Fruit fly (Drosophila melanogaster) whole organism, wandering third instar larva: ENCODE results near the gene RpS20.

Experiments
- CG32264 ChIP-seq: fragments of 200-800 bp; sonication (Bioruptor generic); optimal IDR thresholded peaks from 2 replicates; lab custom pipeline; 2016; ENCODE audit warnings: missing biosample characterization, missing genetic modification characterization
- HLH106 ChIP-seq: fragments of 200-800 bp; optimal IDR thresholded peaks from 3 replicates; lab custom pipeline; 2019; ENCODE audit warnings: missing biosample characterization, mild to moderate bottlenecking, missing genetic modification characterization, moderate library complexity
- OdsH ChIP-seq: fragments of 200-800 bp; sonication (Bioruptor generic); optimal IDR thresholded peaks from 2 replicates; lab custom pipeline; 2016; ENCODE audit warnings: missing biosample characterization, mild to moderate bottlenecking, missing genetic modification characterization
- Vsx2 ChIP-seq: fragments of 200-300, 225-300 bp; sonication (Bioruptor generic); optimal IDR thresholded peaks from 2 replicates; lab custom pipeline; 2018; ENCODE audit warnings: missing biosample characterization, missing genetic modification characterization; ENCODE audit not compliant: partially characterized antibody
- h ChIP-seq: fragments of 200-800 bp; sonication (Bioruptor generic); optimal IDR thresholded peaks from 3 replicates; lab custom pipeline; 2016; ENCODE audit warnings: missing biosample characterization, mild to moderate bottlenecking, missing genetic modification characterization
- jim ChIP-seq: fragments of 175-275, 200-325 bp; sonication (Bioruptor generic); optimal IDR thresholded peaks from 2 replicates; lab custom pipeline; 2016; ENCODE audit warnings: missing biosample characterization, mild to moderate bottlenecking, missing genetic modification characterization
- usp ChIP-seq: fragments of >200 bp; optimal IDR thresholded peaks from 2 replicates; lab custom pipeline; 2017; ENCODE audit warnings: missing biosample characterization, missing genetic modification characterization
- woc ChIP-seq: sonication (Bioruptor generic); optimal IDR thresholded peaks from 2 replicates; lab custom pipeline; 2016; ENCODE audit warnings: missing biosample characterization, mild to moderate bottlenecking, missing genetic modification characterization

- TF ChIP-seq usp (GFP tag; lab: Kevin White, UChicago) (no peak), HLH106 (tag; lab: Kevin White, UChicago) (no peak), woc (GFP tag; lab: Kevin White, UChicago) (no peak), OdsH (GFP tag; lab: Kevin White, UChicago) (no peak), jim (GFP tag; lab: Kevin White, UChicago) (no peak), CG32264 (no peak), Vsx2 (GFP tag; lab: Kevin White, UChicago) (no peak), h (GFP tag; lab: Kevin White, UChicago) (no peak)
These were observed 25.0 kb upstream of the RpS20 start for dm6 chr3R:20796949-20797348.
